Worm (Caenorhabditis elegans) whole organism, L1 larva: ENCODE data around the gene npr-43.

Source experiments
- C16A3.4 ChIP-seq: fragments of 150-350 bp; optimal IDR thresholded peaks from 2 replicates; lab custom pipeline; 2014; ENCODE audit warnings: missing biosample characterization, missing genetic modification characterization
- C34B4.2 ChIP-seq: sonication (generic microtip); optimal IDR thresholded peaks from 2 replicates; lab custom pipeline; 2017; ENCODE audit warnings: mild to moderate bottlenecking, missing genetic modification characterization, missing compliant biosample characterization
- ama-1 ChIP-seq: fragments of 150-350 bp; optimal IDR thresholded peaks from 2 replicates; lab custom pipeline; 2014
- blmp-1 ChIP-seq: fragments of 150-350 bp; optimal IDR thresholded peaks from 2 replicates; lab custom pipeline; 2014; ENCODE audit warnings: missing biosample characterization, missing genetic modification characterization
- ceh-8 ChIP-seq: fragments of 200-800 bp; sonication (Bioruptor generic); optimal IDR thresholded peaks from 2 replicates; lab custom pipeline; 2018; ENCODE audit warnings: mild to moderate bottlenecking, missing genetic modification characterization, moderate library complexity, missing compliant biosample characterization
- ces-1 ChIP-seq: fragments of 150-350 bp; optimal IDR thresholded peaks from 2 replicates; lab custom pipeline; 2014; ENCODE audit warnings: missing biosample characterization, missing genetic modification reagents, missing genetic modification characterization
- dsc-1 ChIP-seq: sonication (generic microtip); optimal IDR thresholded peaks from 2 replicates; lab custom pipeline; 2016; ENCODE audit warnings: mild to moderate bottlenecking, missing genetic modification characterization, missing compliant biosample characterization
- efl-3 ChIP-seq: fragments of 200-800 bp; sonication (Bioruptor generic); optimal IDR thresholded peaks from 2 replicates; lab custom pipeline; 2018; ENCODE audit warnings: mild to moderate bottlenecking, missing genetic modification characterization, missing compliant biosample characterization
- egl-13 ChIP-seq: sonication (generic microtip); optimal IDR thresholded peaks from 2 replicates; lab custom pipeline; 2016; ENCODE audit warnings: missing genotype, missing genetic modification reagents, missing genetic modification characterization, missing compliant biosample characterization
- ets-5 ChIP-seq: fragments of 200-800 bp; sonication (Bioruptor generic); IDR thresholded peaks from 2 replicates; pipeline ENCODE4 v1.3.6; 2022; ENCODE audit warnings: missing genetic modification characterization, missing compliant biosample characterization
- fos-1 ChIP-seq: fragments of 150-350 bp; optimal IDR thresholded peaks from 2 replicates; lab custom pipeline; 2014; ENCODE audit warnings: missing biosample characterization, missing genetic modification characterization
- hlh-17 ChIP-seq: fragments of 200-800 bp; sonication (Bioruptor generic); optimal IDR thresholded peaks from 2 replicates; lab custom pipeline; 2018; ENCODE audit warnings: missing genetic modification characterization, mild to moderate bottlenecking, missing compliant biosample characterization, moderate library complexity, borderline replicate concordance
- hlh-4 ChIP-seq: sonication (generic microtip); optimal IDR thresholded peaks from 2 replicates; lab custom pipeline; 2016; ENCODE audit warnings: mild to moderate bottlenecking, missing genetic modification characterization, missing compliant biosample characterization
- isw-1 ChIP-seq: fragments of 200-800 bp; sonication (Bioruptor generic); IDR thresholded peaks from 2 replicates; pipeline ENCODE4 v1.3.6; 2022; ENCODE audit warnings: missing genetic modification characterization, missing compliant biosample characterization
- lin-13 ChIP-seq: fragments of 150-350 bp; optimal IDR thresholded peaks from 2 replicates; lab custom pipeline; 2014; ENCODE audit warnings: missing biosample characterization, missing genetic modification reagents, missing genetic modification characterization
- lin-14 ChIP-seq: fragments of 200-800 bp; sonication (Bioruptor generic); optimal IDR thresholded peaks from 2 replicates; lab custom pipeline; 2018; ENCODE audit warnings: mild to moderate bottlenecking, missing genetic modification characterization, moderate library complexity, missing compliant biosample characterization
- lin-15B ChIP-seq: fragments of 150-350 bp; sonication (generic microtip); optimal IDR thresholded peaks from 3 replicates; lab custom pipeline; 2014; ENCODE audit warnings: missing biosample characterization, missing genetic modification characterization
- lin-35 ChIP-seq, 2 experiments: fragments of 150-350 bp; optimal IDR thresholded peaks; 2 replicates each; lab custom pipeline; 2014; ENCODE audit warnings: missing biosample characterization in 2 of 2, missing genetic modification characterization in 2 of 2, missing genetic modification reagents in 2 of 2
- lin-39 ChIP-seq: fragments of 150-350 bp; optimal IDR thresholded peaks from 2 replicates; lab custom pipeline; 2014; ENCODE audit warnings: missing biosample characterization, missing genetic modification reagents, missing genetic modification characterization
- lir-3 ChIP-seq: sonication (generic microtip); optimal IDR thresholded peaks from 2 replicates; lab custom pipeline; 2016; ENCODE audit warnings: mild to moderate bottlenecking, missing genetic modification characterization, moderate library complexity, missing compliant biosample characterization; ENCODE audit not compliant: poor library complexity
- lsy-2 ChIP-seq, 2 experiments: fragments of 150-350 bp; optimal IDR thresholded peaks; 2 replicates each; lab custom pipeline; 2014; ENCODE audit warnings: missing biosample characterization in 2 of 2, missing genetic modification characterization in 2 of 2
- mab-9 ChIP-seq: fragments of 200-800 bp; sonication (Bioruptor generic); IDR thresholded peaks from 2 replicates; pipeline ENCODE4 v1.3.6; 2022; ENCODE audit warnings: missing genetic modification reagents, missing genetic modification characterization, missing compliant biosample characterization
- mdl-1 ChIP-seq, 2 experiments: fragments of 150-350 bp; optimal IDR thresholded peaks; 2 replicates each; lab custom pipeline; 2014 to 2017; ENCODE audit warnings: missing biosample characterization in 2 of 2, missing genetic modification characterization in 2 of 2, inconsistent platforms in 1 of 2
- nhr-11 ChIP-seq: fragments of 150-350 bp; optimal IDR thresholded peaks from 2 replicates; lab custom pipeline; 2014; ENCODE audit warnings: missing biosample characterization, missing genetic modification characterization
- nhr-237 ChIP-seq: fragments of 150-350 bp; optimal IDR thresholded peaks from 2 replicates; lab custom pipeline; 2014; ENCODE audit warnings: missing biosample characterization, missing genetic modification characterization
- nhr-47 ChIP-seq: sonication (generic microtip); optimal IDR thresholded peaks from 2 replicates; lab custom pipeline; 2016; ENCODE audit warnings: mild to moderate bottlenecking, missing genetic modification characterization, moderate library complexity, missing compliant biosample characterization
- nhr-71 ChIP-seq: sonication (generic microtip); optimal IDR thresholded peaks from 2 replicates; lab custom pipeline; 2016; ENCODE audit warnings: mild to moderate bottlenecking, missing genetic modification characterization, moderate library complexity, missing compliant biosample characterization
- nhr-84 ChIP-seq: sonication (generic microtip); optimal IDR thresholded peaks from 2 replicates; lab custom pipeline; 2017; ENCODE audit warnings: missing biosample characterization, missing genetic modification characterization
- pag-3 ChIP-seq: sonication (generic microtip); optimal IDR thresholded peaks from 2 replicates; lab custom pipeline; 2017; ENCODE audit warnings: missing genetic modification characterization, mild to moderate bottlenecking, missing compliant biosample characterization, antibody characterized with exemption, borderline replicate concordance; ENCODE audit not compliant: insufficient read depth
- pqm-1 ChIP-seq: sonication (generic microtip); optimal IDR thresholded peaks from 3 replicates; lab custom pipeline; 2017; ENCODE audit warnings: missing biosample characterization, missing genetic modification characterization
- snu-23 ChIP-seq: sonication (generic microtip); optimal IDR thresholded peaks from 2 replicates; lab custom pipeline; 2016; ENCODE audit warnings: missing genetic modification characterization, missing compliant biosample characterization
- sptf-1 ChIP-seq: fragments of 150-350 bp; optimal IDR thresholded peaks from 2 replicates; lab custom pipeline; 2014; ENCODE audit warnings: missing biosample characterization, missing genetic modification characterization
- sup-37 ChIP-seq: fragments of 200-800 bp; sonication (Bioruptor generic); optimal IDR thresholded peaks from 2 replicates; lab custom pipeline; 2018; ENCODE audit warnings: mild to moderate bottlenecking, missing genetic modification characterization, missing compliant biosample characterization
- swsn-7 ChIP-seq: sonication (generic microtip); optimal IDR thresholded peaks from 2 replicates; lab custom pipeline; 2016; ENCODE audit warnings: missing genetic modification characterization, missing compliant biosample characterization
- tlp-1 ChIP-seq: fragments of 150-350 bp; optimal IDR thresholded peaks from 2 replicates; lab custom pipeline; 2014; ENCODE audit warnings: missing biosample characterization, missing genetic modification characterization
- unc-130 ChIP-seq: fragments of 150-350 bp; optimal IDR thresholded peaks from 2 replicates; lab custom pipeline; 2017; ENCODE audit warnings: missing biosample characterization, missing genetic modification characterization, inconsistent platforms
- unc-30 ChIP-seq: sonication (generic microtip); optimal IDR thresholded peaks from 2 replicates; lab custom pipeline; 2017; ENCODE audit warnings: missing biosample characterization, missing genetic modification characterization
- unc-86 ChIP-seq: sonication (generic microtip); optimal IDR thresholded peaks from 2 replicates; lab custom pipeline; 2016; ENCODE audit warnings: missing genetic modification characterization, missing compliant biosample characterization
- vab-15 ChIP-seq: sonication (generic microtip); optimal IDR thresholded peaks from 2 replicates; lab custom pipeline; 2017; ENCODE audit warnings: missing genotype, mild to moderate bottlenecking, missing genetic modification characterization, missing compliant biosample characterization
- xbp-1 ChIP-seq: sonication (generic microtip); optimal IDR thresholded peaks from 2 replicates; lab custom pipeline; 2016; ENCODE audit warnings: missing genetic modification characterization, missing compliant biosample characterization
- zag-1 ChIP-seq: fragments of 150-350 bp; optimal IDR thresholded peaks from 2 replicates; lab custom pipeline; 2014; ENCODE audit warnings: missing biosample characterization, missing genetic modification characterization

Gene npr-43

DNA sequence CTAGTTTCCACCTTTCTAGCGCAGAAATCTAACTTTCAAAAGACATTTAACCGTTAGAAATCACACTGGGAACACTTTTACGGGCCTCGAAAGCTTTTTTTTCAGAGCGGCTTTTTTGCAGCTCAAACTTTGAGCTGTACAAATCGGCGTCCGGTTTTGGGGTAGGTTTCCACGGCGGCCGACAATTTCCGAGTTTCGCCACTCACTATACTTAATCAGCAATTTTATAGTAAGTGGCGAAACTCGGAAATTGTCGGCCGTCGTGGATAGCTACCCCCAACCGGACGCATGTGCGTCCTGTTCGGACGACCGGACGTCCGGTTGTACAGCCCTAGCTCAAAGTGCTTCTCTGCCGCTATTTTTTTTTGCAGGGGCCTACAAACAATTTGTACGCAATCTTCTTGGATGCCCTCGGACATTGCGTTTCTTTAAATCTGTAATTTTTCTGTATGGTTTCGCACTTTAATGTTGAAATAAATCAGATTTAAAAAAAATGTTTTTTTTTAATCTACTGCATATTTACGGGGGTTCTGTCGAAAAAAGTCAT lies 17.3 kb upstream of the npr-43 start:
- TF ChIP-seq nhr-84 (tag; lab: Kevin White, UChicago) (no peak), efl-3 (GFP tag; lab: Kevin White, UChicago) (no peak), unc-86 (no peak), C16A3.4 (tag; lab: Kevin White, UChicago) (no peak), lin-15B (tag; lab: Kevin White, UChicago) (no peak), pqm-1 (tag; lab: Kevin White, UChicago) (no peak), lir-3 (tag; lab: Kevin White, UChicago) (no peak), tlp-1 (tag; lab: Kevin White, UChicago) (no peak), sptf-1 (tag; lab: Kevin White, UChicago) (no peak), mdl-1 (tag; optimal IDR thresholded peaks at IDR 0.05; lab: Kevin White, UChicago) (no peak), zag-1 (tag; lab: Kevin White, UChicago) (no peak), dsc-1 (tag; lab: Kevin White, UChicago) (no peak), nhr-11 (tag; lab: Kevin White, UChicago) (no peak), snu-23 (GFP tag; lab: Kevin White, UChicago) (no peak), unc-30 (tag; lab: Kevin White, UChicago) (no peak), hlh-4 (tag; lab: Kevin White, UChicago) (no peak), lin-39 (tag; lab: Kevin White, UChicago) (no peak), sup-37 (GFP tag; lab: Kevin White, UChicago) (no peak)

DNA sequence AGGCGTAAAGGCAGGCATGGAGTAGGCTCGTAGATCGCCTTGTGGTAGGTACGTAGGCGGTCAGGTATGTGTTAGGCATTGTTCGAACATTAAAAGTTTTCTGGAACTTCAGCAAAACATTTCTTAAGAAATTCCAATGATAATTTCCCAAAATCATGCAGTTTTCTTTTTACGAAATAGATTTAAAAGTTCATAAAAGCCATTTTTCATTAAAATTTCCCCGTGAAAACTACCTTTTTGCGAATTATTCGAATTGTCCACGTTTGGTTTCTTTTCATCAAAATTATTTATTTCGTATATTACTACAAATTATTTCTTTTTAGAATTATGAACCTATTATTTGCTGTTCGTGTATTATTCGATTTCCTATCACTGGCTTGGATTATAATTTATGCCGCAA lies 15.9 kb upstream of the npr-43 start, which contains the start of gene C15H11.13:
Gene C15H11.13 (plus strand): TSS at position 301 of the 400 bp plus-strand sequence.
- TF ChIP-seq lin-14 (GFP tag; lab: Kevin White, UChicago) (no peak), nhr-237 (tag; lab: Kevin White, UChicago) (no peak), tlp-1 (tag; lab: Kevin White, UChicago) (no peak), nhr-47 (no peak), isw-1 (GFP tag; lab: Robert Waterston, UW) (no peak), unc-130 (tag; lab: Kevin White, UChicago) (no peak), ama-1 (lab: Kevin White, UChicago) (no peak), blmp-1 (tag; lab: Kevin White, UChicago) (no peak), mab-9 (GFP tag; lab: Robert Waterston, UW) (no peak), fos-1 (no peak)

DNA sequence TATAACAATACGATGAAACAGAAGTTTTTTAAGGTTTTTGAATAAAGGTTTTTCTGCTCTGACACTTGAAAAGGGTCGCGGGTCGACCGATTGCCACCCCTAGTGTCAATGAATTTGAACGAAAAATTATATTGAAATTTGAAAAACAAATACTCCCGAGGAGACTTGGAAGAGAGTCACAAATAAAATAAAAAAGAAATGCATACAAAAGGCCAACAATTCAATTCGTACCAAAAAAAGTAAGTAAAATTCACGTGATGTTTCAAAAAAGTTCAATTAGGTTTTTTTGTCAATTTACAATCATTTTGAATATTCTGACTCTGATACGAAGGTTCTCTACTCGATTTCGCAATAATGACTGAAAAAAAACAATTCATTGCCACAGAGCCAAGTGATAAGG lies 14.6 kb upstream of the npr-43 start, which contains the start of gene C15H11.1:
Gene C15H11.1 (plus strand): TSS at position 301 of the 400 bp plus-strand sequence.
- TF ChIP-seq nhr-84 (tag; lab: Kevin White, UChicago) (no peak), swsn-7 (no peak), lin-39 (tag; lab: Kevin White, UChicago) (no peak), ces-1 (no peak), dsc-1 (tag; lab: Kevin White, UChicago) (no peak)

DNA sequence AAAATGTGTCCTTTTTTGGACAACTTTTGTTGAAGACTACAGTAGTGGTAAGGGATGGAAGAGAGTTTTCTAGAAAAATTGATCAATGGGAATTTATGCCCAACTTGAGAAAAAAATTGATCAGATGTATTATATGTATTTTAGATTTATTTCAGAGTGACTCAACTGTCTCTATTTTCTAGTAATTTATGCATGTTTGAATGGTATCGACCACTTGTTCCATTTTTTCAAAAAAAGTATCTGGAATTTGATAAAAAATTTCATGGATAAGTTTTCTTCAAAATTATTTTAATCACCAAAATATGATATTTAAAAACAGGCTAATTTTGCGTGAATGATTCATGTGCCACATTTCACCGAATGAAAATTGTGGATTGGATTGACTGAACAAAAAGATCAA lies 12.9 kb upstream of the npr-43 start, which contains the start of gene C15H11.10:
Gene C15H11.10 (plus strand): TSS at position 301 of the 400 bp plus-strand sequence.
- no peak for TF ChIP-seq ceh-8
- TF ChIP-seq isw-1 (GFP tag; lab: Robert Waterston, UW): no peak
- no peak for TF ChIP-seq nhr-71 (tag; lab: Kevin White, UChicago)
- TF ChIP-seq lin-35 (GFP tag; optimal IDR thresholded peaks at IDR 0.05; lab: Kevin White, UChicago): no peak
- no peak for TF ChIP-seq fos-1
- no peak for TF ChIP-seq lin-13
- TF ChIP-seq C34B4.2 (tag; lab: Kevin White, UChicago): no peak
- TF ChIP-seq pag-3 (tag; lab: Kevin White, UChicago): no peak
- TF ChIP-seq lsy-2 (tag; optimal IDR thresholded peaks at IDR 0.05; lab: Kevin White, UChicago): no peak
- TF ChIP-seq vab-15 (tag; lab: Kevin White, UChicago): no peak
- TF ChIP-seq efl-3 (GFP tag; lab: Kevin White, UChicago): no peak
- TF ChIP-seq hlh-17: no peak
- no peak for TF ChIP-seq ets-5
- no peak for TF ChIP-seq egl-13 (tag; lab: Kevin White, UChicago)
- TF ChIP-seq xbp-1 (tag; lab: Kevin White, UChicago): no peak
- TF ChIP-seq snu-23 (GFP tag; lab: Kevin White, UChicago): no peak
- no peak for TF ChIP-seq sptf-1 (tag; lab: Kevin White, UChicago)
